Fruit fly (Drosophila melanogaster) S2 (cell line): ENCODE data around the gene CG1090.
A peak's percentile ranks its signal among the peaks of the same experiment; 100 is the strongest.

ENCODE experiments used
- CG8478 ChIP-seq: fragments of >200 bp; optimal IDR thresholded peaks from 2 replicates; lab custom pipeline; 2018
- CTCF ChIP-seq, 2 experiments: fragments of >200 bp; optimal IDR thresholded peaks; 2 replicates each; lab custom pipeline; 2018

dm6 chr3R:4359625-4360024 lies at the start of gene CG1090:
- TF ChIP-seq CG8478 (lab: Kevin White, UChicago): no peak
- TF ChIP-seq CTCF (optimal IDR thresholded peaks at IDR 0.05; lab: Kevin White, UChicago): peak in 1 of 2 experiments; percentile 24
